Worm (Caenorhabditis elegans) whole organism, mixed stage, embryonic: ENCODE data around the gene str-85.

Source experiments
- cnd-1 ChIP-seq: fragments of 200-800 bp; sonication (Bioruptor generic); optimal IDR thresholded peaks from 2 replicates; lab custom pipeline; 2018; ENCODE audit warnings: mild to moderate bottlenecking, missing genetic modification characterization, missing compliant biosample characterization
- elt-3 ChIP-seq: fragments of 150-350 bp; optimal IDR thresholded peaks from 2 replicates; lab custom pipeline; 2014; ENCODE audit warnings: missing biosample characterization, missing genetic modification characterization
- mep-1 ChIP-seq: fragments of 150-350 bp; optimal IDR thresholded peaks from 2 replicates; lab custom pipeline; 2017; ENCODE audit warnings: missing biosample characterization, missing genetic modification reagents, missing genetic modification characterization, inconsistent platforms
- nhr-76 ChIP-seq: sonication (generic microtip); optimal IDR thresholded peaks from 2 replicates; lab custom pipeline; 2017; ENCODE audit warnings: missing biosample characterization, missing genetic modification characterization
- unc-39 ChIP-seq: fragments of 150-350 bp; optimal IDR thresholded peaks from 2 replicates; lab custom pipeline; 2014; ENCODE audit warnings: missing biosample characterization, missing genetic modification characterization

DNA sequence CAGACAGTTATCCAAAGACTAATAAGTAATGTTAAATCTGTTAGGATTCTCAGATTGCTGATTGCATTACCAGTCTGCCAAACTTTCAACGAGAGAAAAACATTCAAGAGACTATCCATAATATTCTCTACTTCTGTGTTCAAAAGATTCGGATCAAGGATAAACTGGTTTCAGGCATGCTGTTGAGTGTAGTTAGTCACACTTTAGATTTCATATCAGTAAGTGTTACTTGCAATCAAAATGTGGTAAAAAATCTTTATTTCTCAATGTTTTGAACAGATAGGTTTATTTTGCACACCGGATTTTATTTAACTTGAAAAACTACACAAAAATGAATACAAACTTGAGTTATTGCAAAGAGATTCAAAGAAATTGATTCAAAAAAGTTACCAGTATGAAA is 36.4 kb upstream of the str-85 start, which contains the start of gene oac-41:
- no peak for TF ChIP-seq cnd-1 (tag; lab: Kevin White, UChicago)
- no peak for TF ChIP-seq elt-3
- TF ChIP-seq unc-39 (tag; lab: Kevin White, UChicago) = no peak
- TF ChIP-seq nhr-76 (tag; lab: Kevin White, UChicago) = no peak
- TF ChIP-seq mep-1 (tag; lab: Kevin White, UChicago) = no peak
